Worm (Caenorhabditis elegans) whole organism, L2 larva: ENCODE data around the gene gbas-1.
A peak's percentile ranks its signal among the peaks of the same experiment; 100 is the strongest.

Experiments
- C34F6.9 ChIP-seq: fragments of 150-350 bp; optimal IDR thresholded peaks from 2 replicates; lab custom pipeline; 2014; ENCODE audit warnings: missing biosample characterization, missing genetic modification characterization
- F13H6.1 ChIP-seq: sonication (generic microtip); optimal IDR thresholded peaks from 2 replicates; lab custom pipeline; 2016; ENCODE audit warnings: missing genetic modification characterization, missing compliant biosample characterization
- R02D3.7 ChIP-seq: fragments of 150-350 bp; optimal IDR thresholded peaks from 2 replicates; lab custom pipeline; 2014; ENCODE audit warnings: missing biosample characterization, missing genetic modification characterization
- Y55F3AM.14 ChIP-seq: fragments of 200-800 bp; sonication (Bioruptor generic); optimal IDR thresholded peaks from 2 replicates; lab custom pipeline; 2018; ENCODE audit warnings: mild to moderate bottlenecking, missing genetic modification characterization, missing compliant biosample characterization
- ZK546.5 ChIP-seq: sonication (generic microtip); optimal IDR thresholded peaks from 2 replicates; lab custom pipeline; 2017; ENCODE audit warnings: missing biosample characterization, missing genetic modification characterization
- ama-1 ChIP-seq: fragments of 150-350 bp; optimal IDR thresholded peaks from 2 replicates; lab custom pipeline; 2018; ENCODE audit warnings: inconsistent platforms
- ceh-16 ChIP-seq: fragments of 150-350 bp; optimal IDR thresholded peaks from 2 replicates; lab custom pipeline; 2014; ENCODE audit warnings: missing biosample characterization, missing genetic modification characterization
- crh-2 ChIP-seq: sonication (generic microtip); optimal IDR thresholded peaks from 2 replicates; lab custom pipeline; 2017; ENCODE audit warnings: missing biosample characterization, missing genetic modification characterization
- dmd-4 ChIP-seq: sonication (generic microtip); optimal IDR thresholded peaks from 2 replicates; lab custom pipeline; 2017; ENCODE audit warnings: missing biosample characterization, missing genetic modification characterization
- egl-27 ChIP-seq: sonication (generic microtip); optimal IDR thresholded peaks from 3 replicates; lab custom pipeline; 2017; ENCODE audit warnings: missing biosample characterization, missing genetic modification reagents, missing genetic modification characterization
- elt-1 ChIP-seq: fragments of 150-350 bp; optimal IDR thresholded peaks from 2 replicates; lab custom pipeline; 2014; ENCODE audit warnings: missing biosample characterization, missing genetic modification characterization
- elt-3 ChIP-seq: sonication (generic microtip); optimal IDR thresholded peaks from 2 replicates; lab custom pipeline; 2017; ENCODE audit warnings: missing biosample characterization, missing genetic modification characterization
- fos-1 ChIP-seq: fragments of 150-350 bp; optimal IDR thresholded peaks from 2 replicates; lab custom pipeline; 2014; ENCODE audit warnings: missing biosample characterization, missing genetic modification characterization
- gmeb-1 ChIP-seq: fragments of 150-350 bp; optimal IDR thresholded peaks from 2 replicates; lab custom pipeline; 2014; ENCODE audit warnings: missing biosample characterization, missing genetic modification characterization
- lin-13 ChIP-seq: fragments of 150-350 bp; optimal IDR thresholded peaks from 2 replicates; lab custom pipeline; 2014; ENCODE audit warnings: missing biosample characterization, missing genetic modification reagents, missing genetic modification characterization
- lin-39 ChIP-seq: fragments of 150-350 bp; optimal IDR thresholded peaks from 2 replicates; lab custom pipeline; 2014; ENCODE audit warnings: missing biosample characterization, missing genetic modification reagents, missing genetic modification characterization
- lsy-2 ChIP-seq, 2 experiments: fragments of 150-350 bp in 1 of 2; sonication (generic microtip) in 1 of 2; optimal IDR thresholded peaks; 2 replicates each; lab custom pipeline; 2014 to 2017; ENCODE audit warnings: missing biosample characterization in 2 of 2, missing genetic modification characterization in 2 of 2
- mbf-1 ChIP-seq: sonication (generic microtip); optimal IDR thresholded peaks from 2 replicates; lab custom pipeline; 2017; ENCODE audit warnings: missing biosample characterization, missing genetic modification characterization
- mdl-1 ChIP-seq, 2 experiments: fragments of 150-350 bp in 1 of 2; sonication (generic microtip) in 1 of 2; optimal IDR thresholded peaks; 2 replicates each; lab custom pipeline; 2017; ENCODE audit warnings: missing biosample characterization in 2 of 2, missing genetic modification characterization in 2 of 2
- nhr-10 ChIP-seq: sonication (generic microtip); optimal IDR thresholded peaks from 2 replicates; lab custom pipeline; 2017; ENCODE audit warnings: missing biosample characterization, missing genetic modification characterization
- nhr-11 ChIP-seq: fragments of 150-350 bp; optimal IDR thresholded peaks from 2 replicates; lab custom pipeline; 2014; ENCODE audit warnings: missing biosample characterization, missing genetic modification characterization
- nhr-12 ChIP-seq: fragments of 150-350 bp; optimal IDR thresholded peaks from 2 replicates; lab custom pipeline; 2014; ENCODE audit warnings: missing biosample characterization, missing genetic modification characterization
- nhr-21 ChIP-seq: fragments of 150-350 bp; optimal IDR thresholded peaks from 2 replicates; lab custom pipeline; 2014; ENCODE audit warnings: missing biosample characterization, missing genetic modification characterization
- nhr-237 ChIP-seq: fragments of 150-350 bp; optimal IDR thresholded peaks from 2 replicates; lab custom pipeline; 2014; ENCODE audit warnings: missing biosample characterization, missing genetic modification characterization
- nhr-25 ChIP-seq: fragments of 150-350 bp; sonication (generic microtip); optimal IDR thresholded peaks from 3 replicates; lab custom pipeline; 2014; ENCODE audit warnings: missing biosample characterization, missing genetic modification characterization
- nhr-77 ChIP-seq: fragments of 150-350 bp; optimal IDR thresholded peaks from 2 replicates; lab custom pipeline; 2014; ENCODE audit warnings: missing biosample characterization, missing genetic modification characterization
- sem-4 ChIP-seq: fragments of 150-350 bp; optimal IDR thresholded peaks from 2 replicates; lab custom pipeline; 2014; ENCODE audit warnings: missing biosample characterization, missing genetic modification reagents, missing genetic modification characterization
- skn-1 ChIP-seq: sonication (generic microtip); optimal IDR thresholded peaks from 2 replicates; lab custom pipeline; 2017; ENCODE audit warnings: missing biosample characterization, missing genetic modification characterization
- sma-9 ChIP-seq, 2 experiments: fragments of 150-350 bp in 1 of 2; sonication (generic microtip) in 1 of 2; optimal IDR thresholded peaks; 2 replicates each; lab custom pipeline; 2014 to 2016; ENCODE audit warnings: missing genetic modification characterization in 2 of 2, mild to moderate bottlenecking in 1 of 2, missing biosample characterization in 1 of 2, missing compliant biosample characterization in 1 of 2, missing genetic modification reagents in 1 of 2, moderate library complexity in 1 of 2
- snpc-4 ChIP-seq: fragments of 150-350 bp; optimal IDR thresholded peaks from 2 replicates; lab custom pipeline; 2014; ENCODE audit warnings: missing biosample characterization, missing genetic modification characterization
- unc-39 ChIP-seq: fragments of 150-350 bp; optimal IDR thresholded peaks from 2 replicates; lab custom pipeline; 2014; ENCODE audit warnings: missing biosample characterization, missing genetic modification characterization
- unc-55 ChIP-seq: fragments of 150-350 bp; sonication (generic microtip); optimal IDR thresholded peaks from 3 replicates; lab custom pipeline; 2014; ENCODE audit warnings: missing biosample characterization, missing genetic modification reagents, missing genetic modification characterization
- unc-62 ChIP-seq: fragments of 150-350 bp; optimal IDR thresholded peaks from 2 replicates; lab custom pipeline; 2014; ENCODE audit warnings: missing biosample characterization, missing genetic modification reagents, missing genetic modification characterization
- zag-1 ChIP-seq: fragments of 150-350 bp; optimal IDR thresholded peaks from 2 replicates; lab custom pipeline; 2014; ENCODE audit warnings: missing biosample characterization, missing genetic modification characterization
- ztf-1 ChIP-seq: fragments of 200-800 bp; sonication (Bioruptor generic); conservative IDR thresholded peaks from 2 replicates; pipeline ENCODE4 v1.3.6; 2022; ENCODE audit warnings: missing genetic modification characterization, missing compliant biosample characterization
- ztf-11 ChIP-seq: sonication (generic microtip); optimal IDR thresholded peaks from 2 replicates; lab custom pipeline; 2017; ENCODE audit warnings: missing biosample characterization, missing genetic modification characterization
- ztf-4 ChIP-seq: fragments of 150-350 bp; optimal IDR thresholded peaks from 2 replicates; lab custom pipeline; 2014; ENCODE audit warnings: missing biosample characterization, missing genetic modification characterization

gbas-1 gene

DNA sequence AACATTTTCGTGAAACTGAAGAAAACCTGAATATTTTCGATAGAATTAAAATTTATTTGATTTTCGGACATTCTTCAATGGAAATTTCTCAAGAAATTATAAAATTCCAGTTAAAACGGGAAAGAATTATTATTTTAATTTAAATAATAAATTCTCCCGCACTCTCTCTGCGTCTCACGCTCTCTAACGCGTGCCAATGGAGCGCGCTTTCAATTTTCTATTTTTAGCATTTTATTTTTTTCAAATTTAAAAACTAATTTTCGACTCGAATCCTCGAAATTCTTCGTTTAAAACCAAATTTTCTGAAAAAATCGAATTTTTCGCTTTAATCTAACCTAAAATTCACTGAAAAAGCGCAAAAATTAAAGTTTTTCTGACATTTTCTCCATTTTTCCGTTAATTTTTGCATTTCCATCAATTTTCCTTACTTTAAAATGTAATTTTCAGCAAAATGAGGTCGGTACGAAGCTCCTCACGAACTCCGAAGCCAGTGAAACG, at the start of gene gbas-1:
TSS of gene gbas-1 (plus strand) at position 448 of the 498 bp plus-strand sequence.
- TF ChIP-seq mbf-1 (tag; lab: Kevin White, UChicago) = no peak
- no peak for TF ChIP-seq dmd-4
- TF ChIP-seq sma-9 (GFP tag; optimal IDR thresholded peaks at IDR 0.05; lab: Kevin White, UChicago) = no peak
- no peak for TF ChIP-seq sma-9 (tag; optimal IDR thresholded peaks at IDR 0.05; lab: Kevin White, UChicago)
- peak; percentile 89 for TF ChIP-seq gmeb-1 (tag; lab: Kevin White, UChicago)
- TF ChIP-seq F13H6.1 = no peak
- TF ChIP-seq nhr-11 (tag; lab: Kevin White, UChicago) = no peak
- TF ChIP-seq snpc-4 = no peak
- peak; percentile 2 to 66 for TF ChIP-seq lsy-2 (tag; optimal IDR thresholded peaks at IDR 0.05; lab: Kevin White, UChicago)
- TF ChIP-seq unc-62 = no peak
- TF ChIP-seq Y55F3AM.14 (GFP tag; lab: Kevin White, UChicago) = no peak
- TF ChIP-seq ceh-16 (tag; lab: Kevin White, UChicago) = no peak
- TF ChIP-seq zag-1 (tag; lab: Kevin White, UChicago) = no peak
- no peak for TF ChIP-seq R02D3.7 (tag; lab: Kevin White, UChicago)
- TF ChIP-seq C34F6.9 = peak; percentile 52
- TF ChIP-seq lin-39 (tag; lab: Kevin White, UChicago) = no peak
- TF ChIP-seq unc-55 (GFP tag; lab: Kevin White, UChicago) = peak; percentile 58
- TF ChIP-seq lin-13 = peak; percentile 31
- TF ChIP-seq egl-27 (tag; lab: Kevin White, UChicago) = no peak
- no peak for TF ChIP-seq nhr-237
- no peak for TF ChIP-seq ztf-11 (tag; lab: Kevin White, UChicago)

DNA sequence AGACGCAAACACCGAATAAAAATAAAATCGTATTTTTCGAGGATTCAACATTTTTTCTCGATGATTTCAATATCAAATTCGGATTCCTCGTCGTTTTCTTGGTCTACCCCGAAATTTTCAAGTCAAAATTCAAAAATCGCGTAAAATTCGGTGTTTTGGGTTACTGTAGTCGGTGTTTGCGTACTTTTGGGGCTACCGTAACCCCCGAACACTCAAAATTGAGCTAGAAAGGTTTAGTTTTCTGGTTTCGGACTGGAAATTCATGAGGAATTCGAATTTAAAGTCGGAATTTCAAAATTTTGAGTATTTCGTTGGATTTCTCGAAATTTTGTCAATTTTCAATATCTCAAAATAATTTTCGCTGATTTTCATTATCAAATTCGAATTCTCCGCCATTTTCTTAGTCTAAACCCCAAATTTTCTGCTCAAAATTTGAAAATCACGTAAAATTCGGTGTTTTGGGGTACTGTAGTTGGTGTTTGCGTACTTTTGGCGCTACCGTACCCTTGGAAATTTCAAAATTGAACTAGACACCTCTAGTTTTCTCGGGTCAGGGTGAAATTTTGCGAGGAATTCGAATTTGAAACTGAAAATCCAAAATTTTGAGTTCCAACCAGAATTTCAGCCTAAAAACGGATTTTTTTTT, 48.6 kb upstream of the gbas-1 start:
- no peak for TF ChIP-seq snpc-4
- TF ChIP-seq elt-3 (tag; lab: Kevin White, UChicago) = no peak
- no peak for TF ChIP-seq mbf-1 (tag; lab: Kevin White, UChicago)
- TF ChIP-seq lsy-2 (tag; optimal IDR thresholded peaks at IDR 0.05; lab: Kevin White, UChicago) = peak in 1 of 2 experiments; percentile 71
- no peak for TF ChIP-seq ZK546.5 (tag; lab: Kevin White, UChicago)
- no peak for TF ChIP-seq C34F6.9
- TF ChIP-seq nhr-10 (tag; lab: Kevin White, UChicago) = no peak
- no peak for TF ChIP-seq unc-62
- no peak for TF ChIP-seq unc-39 (tag; lab: Kevin White, UChicago)

DNA sequence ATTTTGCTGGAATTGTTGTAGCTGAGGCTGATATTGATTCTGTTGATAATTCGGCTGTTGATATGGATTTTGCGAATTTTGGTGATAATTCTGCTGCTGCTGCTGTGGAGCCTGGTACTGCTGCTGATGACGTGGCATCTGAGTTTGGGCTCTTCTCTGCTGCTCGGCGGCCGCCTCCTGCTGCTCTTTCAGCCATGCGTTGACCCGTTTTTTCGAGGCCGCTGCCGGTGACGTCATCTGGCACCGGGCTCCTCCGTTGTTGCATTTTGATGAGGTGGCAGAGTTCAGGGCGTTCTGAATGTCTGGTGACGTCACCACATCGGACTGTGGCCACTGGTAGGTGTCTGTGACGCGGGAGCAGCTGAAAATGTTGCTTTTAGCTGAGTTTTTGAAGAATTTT, 47.7 kb upstream of the gbas-1 start:
- TF ChIP-seq nhr-77 (tag; lab: Kevin White, UChicago) (no peak), nhr-10 (tag; lab: Kevin White, UChicago) (no peak), ztf-4 (no peak), sma-9 (GFP tag; optimal IDR thresholded peaks at IDR 0.05; lab: Kevin White, UChicago) (no peak), sma-9 (tag; optimal IDR thresholded peaks at IDR 0.05; lab: Kevin White, UChicago) (no peak), mbf-1 (tag; lab: Kevin White, UChicago) (no peak), Y55F3AM.14 (GFP tag; lab: Kevin White, UChicago) (no peak), mdl-1 (tag; optimal IDR thresholded peaks at IDR 0.05; lab: Kevin White, UChicago) (no peak), elt-1 (no peak), R02D3.7 (tag; lab: Kevin White, UChicago) (no peak), snpc-4 (no peak), nhr-21 (no peak), ztf-1 (GFP tag; lab: Robert Waterston, UW) (no peak), ZK546.5 (tag; lab: Kevin White, UChicago) (no peak), gmeb-1 (tag; lab: Kevin White, UChicago) (no peak)

DNA sequence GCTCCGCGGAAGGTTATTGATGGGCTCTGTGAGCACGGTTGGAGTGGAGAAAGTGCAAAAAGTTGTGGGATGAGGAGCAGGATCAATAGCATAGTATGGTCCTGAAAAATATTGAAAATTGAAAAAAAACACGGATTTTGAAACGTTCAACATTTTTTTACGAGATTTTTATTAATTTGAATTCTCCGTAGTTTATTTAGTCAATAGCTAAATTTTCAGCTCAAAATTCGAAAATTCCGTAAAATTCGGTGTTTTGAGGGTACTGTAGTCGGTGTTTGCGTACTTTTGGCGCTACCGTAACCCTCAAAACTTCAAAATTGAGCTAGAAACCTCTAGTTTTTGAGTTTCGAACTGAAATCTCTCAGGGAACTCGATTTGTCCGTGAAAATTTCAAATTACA, 45.8 kb upstream of the gbas-1 start, which contains the start of gene pqn-42:
TSS of gene pqn-42 (minus strand) at position 101 of the 400 bp plus-strand sequence.
- TF ChIP-seq nhr-237 (no peak), nhr-25 (tag; lab: Kevin White, UChicago) (no peak), crh-2 (no peak), fos-1 (no peak), zag-1 (tag; lab: Kevin White, UChicago) (no peak), mdl-1 (tag; optimal IDR thresholded peaks at IDR 0.05; lab: Kevin White, UChicago) (no peak), ceh-16 (tag; lab: Kevin White, UChicago) (no peak), lin-39 (tag; lab: Kevin White, UChicago) (no peak), nhr-12 (tag; lab: Kevin White, UChicago) (no peak), ztf-11 (tag; lab: Kevin White, UChicago) (no peak), mbf-1 (tag; lab: Kevin White, UChicago) (no peak), nhr-77 (tag; lab: Kevin White, UChicago) (no peak), sem-4 (tag; lab: Kevin White, UChicago) (no peak), R02D3.7 (tag; lab: Kevin White, UChicago) (no peak), skn-1 (tag; lab: Kevin White, UChicago) (no peak), lin-13 (no peak), ama-1 (lab: Kevin White, UChicago) (no peak), lsy-2 (tag; optimal IDR thresholded peaks at IDR 0.05; lab: Kevin White, UChicago) (no peak), egl-27 (tag; lab: Kevin White, UChicago) (no peak)
- TF ChIP-seq, all 48 proteins: peak for 0
